Worm (Caenorhabditis elegans) whole organism, young adult: Measurements from ENCODE around the gene F19C6.4.

Source experiments
- B0019.2 ChIP-seq: fragments of 200-800 bp; sonication (Bioruptor generic); conservative IDR thresholded peaks from 2 replicates; pipeline ENCODE4 v1.3.6; 2022; ENCODE audit warnings: missing genetic modification reagents, missing genetic modification characterization, missing compliant biosample characterization
- B0035.1 ChIP-seq: sonication (generic microtip); optimal IDR thresholded peaks from 2 replicates; lab custom pipeline; 2016; ENCODE audit warnings: missing genetic modification characterization, mild to moderate bottlenecking, missing compliant biosample characterization, missing genotype, missing genetic modification reagents
- C17E4.6 ChIP-seq: fragments of 200-800 bp; sonication (Bioruptor generic); IDR thresholded peaks from 2 replicates; pipeline ENCODE4 v1.3.6; 2022; ENCODE audit warnings: missing genetic modification reagents, missing genetic modification characterization, missing compliant biosample characterization
- D2030.7 ChIP-seq: fragments of 200-800 bp; sonication (Bioruptor generic); IDR thresholded peaks from 2 replicates; pipeline ENCODE4 v1.3.6; 2022; ENCODE audit warnings: missing genetic modification reagents, missing genetic modification characterization, missing compliant biosample characterization
- F37B4.10 ChIP-seq: fragments of 200-800 bp; sonication (Bioruptor generic); IDR thresholded peaks from 2 replicates; pipeline ENCODE4 v1.3.6; 2022; ENCODE audit warnings: missing genetic modification characterization, missing compliant biosample characterization
- F49E8.2 ChIP-seq: sonication (generic microtip); optimal IDR thresholded peaks from 3 replicates; lab custom pipeline; 2017; ENCODE audit warnings: missing genetic modification characterization, mild to moderate bottlenecking, missing compliant biosample characterization, antibody characterized with exemption, moderate library complexity; ENCODE audit not compliant: insufficient read depth
- F52B5.7 ChIP-seq: sonication (generic microtip); optimal IDR thresholded peaks from 2 replicates; lab custom pipeline; 2016; ENCODE audit warnings: mild to moderate bottlenecking, missing genetic modification characterization, missing compliant biosample characterization
- F55B11.4 ChIP-seq: sonication (generic microtip); optimal IDR thresholded peaks from 2 replicates; lab custom pipeline; 2016; ENCODE audit warnings: missing compliant biosample characterization, missing genetic modification characterization, borderline replicate concordance; ENCODE audit not compliant: insufficient read depth
- Y53F4B.3 ChIP-seq: fragments of 200-800 bp; sonication (Bioruptor generic); IDR thresholded peaks from 2 replicates; pipeline ENCODE4 v1.3.6; 2022; ENCODE audit warnings: missing genetic modification reagents, missing genetic modification characterization, missing compliant biosample characterization
- aptf-2 ChIP-seq: fragments of 200-800 bp; sonication (Bioruptor generic); conservative IDR thresholded peaks from 2 replicates; pipeline ENCODE4 v1.3.6; 2022; ENCODE audit warnings: missing genetic modification reagents, missing genetic modification characterization, missing compliant biosample characterization
- atf-7 ChIP-seq: sonication (generic microtip); optimal IDR thresholded peaks from 2 replicates; lab custom pipeline; 2017; ENCODE audit warnings: mild to moderate bottlenecking, missing genetic modification characterization, missing compliant biosample characterization
- athp-1 ChIP-seq: sonication (generic microtip); optimal IDR thresholded peaks from 2 replicates; lab custom pipeline; 2017; ENCODE audit warnings: mild to moderate bottlenecking, missing genetic modification characterization, missing compliant biosample characterization
- attf-5 ChIP-seq: fragments of 200-800 bp; sonication (Bioruptor generic); optimal IDR thresholded peaks from 2 replicates; lab custom pipeline; 2018; ENCODE audit warnings: mild to moderate bottlenecking, missing genetic modification characterization, missing compliant biosample characterization
- ceh-79 ChIP-seq: sonication (generic microtip); optimal IDR thresholded peaks from 2 replicates; lab custom pipeline; 2017; ENCODE audit warnings: mild to moderate bottlenecking, missing genetic modification characterization, missing compliant biosample characterization
- chd-7 ChIP-seq: sonication (generic microtip); optimal IDR thresholded peaks from 2 replicates; lab custom pipeline; 2016; ENCODE audit warnings: mild to moderate bottlenecking, missing genetic modification characterization, moderate library complexity, missing compliant biosample characterization
- dox-1 ChIP-seq: fragments of 200-800 bp; sonication (Bioruptor generic); IDR thresholded peaks from 2 replicates; pipeline ENCODE4 v1.3.6; 2022; ENCODE audit warnings: missing genetic modification reagents, missing genetic modification characterization, missing compliant biosample characterization
- ekl-4 ChIP-seq: fragments of 200-800 bp; sonication (Bioruptor generic); IDR thresholded peaks from 2 replicates; pipeline ENCODE4 v1.3.6; 2022; ENCODE audit warnings: missing genetic modification reagents, missing genetic modification characterization, missing compliant biosample characterization
- ets-4 ChIP-seq: fragments of 200-800 bp; sonication (Bioruptor generic); optimal IDR thresholded peaks from 2 replicates; lab custom pipeline; 2018; ENCODE audit warnings: mild to moderate bottlenecking, missing genetic modification characterization, missing compliant biosample characterization
- him-1 ChIP-seq: sonication (generic microtip); optimal IDR thresholded peaks from 2 replicates; lab custom pipeline; 2016; ENCODE audit warnings: missing genotype, missing genetic modification reagents, missing genetic modification characterization, missing compliant biosample characterization
- hlh-26 ChIP-seq: fragments of 200-800 bp; sonication (Bioruptor generic); conservative IDR thresholded peaks from 2 replicates; pipeline ENCODE4 v1.3.6; 2022; ENCODE audit warnings: missing genetic modification reagents, missing genetic modification characterization, missing compliant biosample characterization
- let-526 ChIP-seq: fragments of 200-800 bp; sonication (Bioruptor generic); IDR thresholded peaks from 2 replicates; pipeline ENCODE4 v1.3.6; 2022; ENCODE audit warnings: missing genetic modification reagents, missing genetic modification characterization, missing compliant biosample characterization
- lin-35 ChIP-seq, 3 experiments: fragments of 150-350 bp in 2 of 3; sonication (generic microtip) in 1 of 3; optimal IDR thresholded peaks; 2 replicates each; lab custom pipeline; 2014 to 2018; ENCODE audit warnings: missing biosample characterization in 3 of 3, missing genetic modification characterization in 3 of 3, missing genetic modification reagents in 3 of 3
- lin-40 ChIP-seq: sonication (generic microtip); optimal IDR thresholded peaks from 2 replicates; lab custom pipeline; 2016; ENCODE audit warnings: missing genetic modification characterization, mild to moderate bottlenecking, missing compliant biosample characterization, missing genotype, missing genetic modification reagents
- mcd-1 ChIP-seq: fragments of 200-800 bp; sonication (Bioruptor generic); IDR thresholded peaks from 2 replicates; pipeline ENCODE4 v1.3.6; 2022; ENCODE audit warnings: missing genetic modification reagents, missing genetic modification characterization, missing compliant biosample characterization
- mel-28 ChIP-seq: sonication (generic microtip); optimal IDR thresholded peaks from 2 replicates; lab custom pipeline; 2016; ENCODE audit warnings: borderline replicate concordance, mild to moderate bottlenecking, missing genetic modification characterization, missing compliant biosample characterization
- nfya-1 ChIP-seq: sonication (generic microtip); optimal IDR thresholded peaks from 2 replicates; lab custom pipeline; 2017; ENCODE audit warnings: antibody characterized with exemption, missing compliant biosample characterization, missing genetic modification characterization, borderline replicate concordance; ENCODE audit not compliant: insufficient read depth
- nhr-80 ChIP-seq: sonication (generic microtip); optimal IDR thresholded peaks from 2 replicates; lab custom pipeline; 2016; ENCODE audit warnings: missing genetic modification characterization, missing compliant biosample characterization
- pbrm-1 ChIP-seq: fragments of 200-800 bp; sonication (Bioruptor generic); IDR thresholded peaks from 2 replicates; pipeline ENCODE4 v1.3.6; 2022; ENCODE audit warnings: missing genetic modification reagents, missing genetic modification characterization, missing compliant biosample characterization
- pha-4 ChIP-seq: fragments of 150-350 bp; sonication (generic microtip); optimal IDR thresholded peaks from 2 replicates; lab custom pipeline; 2014; ENCODE audit warnings: missing biosample characterization, missing genetic modification reagents, missing genetic modification characterization
- sea-2 ChIP-seq: fragments of 200-800 bp; sonication (Bioruptor generic); IDR thresholded peaks from 2 replicates; pipeline ENCODE4 v1.3.6; 2022; ENCODE audit warnings: missing genetic modification characterization, missing compliant biosample characterization
- snpc-1.3 ChIP-seq: sonication (generic microtip); optimal IDR thresholded peaks from 2 replicates; lab custom pipeline; 2017; ENCODE audit warnings: missing genetic modification characterization, mild to moderate bottlenecking, missing compliant biosample characterization, antibody characterized with exemption, moderate library complexity, missing genotype, missing genetic modification reagents; ENCODE audit not compliant: insufficient read depth
- tlf-1 ChIP-seq: fragments of 200-800 bp; sonication (Bioruptor generic); optimal IDR thresholded peaks from 2 replicates; lab custom pipeline; 2018; ENCODE audit warnings: mild to moderate bottlenecking, missing genetic modification characterization, missing compliant biosample characterization
- zfh-2 ChIP-seq: fragments of 200-800 bp; sonication (Bioruptor generic); conservative IDR thresholded peaks from 2 replicates; pipeline ENCODE4 v1.3.6; 2022; ENCODE audit warnings: missing genetic modification reagents, missing genetic modification characterization, missing compliant biosample characterization
- zim-3 ChIP-seq: sonication (generic microtip); optimal IDR thresholded peaks from 2 replicates; lab custom pipeline; 2017; ENCODE audit warnings: mild to moderate bottlenecking, missing genetic modification characterization, moderate library complexity, missing compliant biosample characterization
- ztf-26 ChIP-seq: sonication (generic microtip); optimal IDR thresholded peaks from 2 replicates; lab custom pipeline; 2017; ENCODE audit warnings: missing genetic modification characterization, missing compliant biosample characterization
- ztf-3 ChIP-seq: fragments of 200-800 bp; sonication (Bioruptor generic); optimal IDR thresholded peaks from 2 replicates; lab custom pipeline; 2018; ENCODE audit warnings: mild to moderate bottlenecking, missing genetic modification characterization, missing compliant biosample characterization

Gene F19C6.4

ce11 chrX:10009985-10010384 lies 7.8 kb downstream of the F19C6.4 start:
- TF ChIP-seq lin-35 (GFP tag; optimal IDR thresholded peaks at IDR 0.05; lab: Kevin White, UChicago) (no peak), him-1 (tag; lab: Kevin White, UChicago) (no peak), C17E4.6 (GFP tag; lab: Robert Waterston, UW) (no peak), tlf-1 (GFP tag; lab: Kevin White, UChicago) (no peak), zfh-2 (GFP tag; lab: Robert Waterston, UW) (no peak), let-526 (no peak), lin-40 (tag; lab: Kevin White, UChicago) (no peak), atf-7 (tag; lab: Kevin White, UChicago) (no peak), hlh-26 (GFP tag; lab: Robert Waterston, UW) (no peak), attf-5 (GFP tag; lab: Kevin White, UChicago) (no peak), D2030.7 (no peak), mcd-1 (GFP tag; lab: Robert Waterston, UW) (no peak), pbrm-1 (GFP tag; lab: Robert Waterston, UW) (no peak), ekl-4 (no peak), ztf-3 (GFP tag; lab: Kevin White, UChicago) (no peak), Y53F4B.3 (no peak), F55B11.4 (no peak)

- TF ChIP-seq ets-4 (GFP tag; lab: Kevin White, UChicago) (no peak), ceh-79 (no peak), dox-1 (no peak), pbrm-1 (GFP tag; lab: Robert Waterston, UW) (no peak), zim-3 (no peak), mel-28 (tag; lab: Kevin White, UChicago) (no peak), nhr-80 (tag; lab: Kevin White, UChicago) (no peak), sea-2 (GFP tag; lab: Robert Waterston, UW) (no peak), ztf-26 (tag; lab: Kevin White, UChicago) (no peak), B0035.1 (tag; lab: Kevin White, UChicago) (no peak), aptf-2 (no peak), chd-7 (tag; lab: Kevin White, UChicago) (no peak), C17E4.6 (GFP tag; lab: Robert Waterston, UW) (no peak), snpc-1.3 (tag; lab: Kevin White, UChicago) (no peak)
Observed at ce11 chrX:10008664-10009063, 9.2 kb downstream of the F19C6.4 start, which contains the start of gene F19C6.3. Gene F19C6.3 (minus strand): TSS chrX:10008764.

ce11 chrX:10000635-10001034 lies 17.2 kb downstream of the F19C6.4 start, which contains the start of gene F19C6.2:
Gene F19C6.2 (plus strand): TSS chrX:10000935.
- TF ChIP-seq F37B4.10 (GFP tag; lab: Robert Waterston, UW) (no peak), pha-4 (tag; lab: Kevin White, UChicago) (no peak), aptf-2 (no peak), lin-40 (tag; lab: Kevin White, UChicago) (no peak), F52B5.7 (tag; lab: Kevin White, UChicago) (no peak), F49E8.2 (tag; lab: Kevin White, UChicago) (no peak), athp-1 (tag; lab: Kevin White, UChicago) (no peak), B0019.2 (GFP tag; lab: Robert Waterston, UW) (no peak), nfya-1 (tag; lab: Kevin White, UChicago) (no peak), sea-2 (GFP tag; lab: Robert Waterston, UW) (no peak)
- TF ChIP-seq, all 124 proteins: peak for 0
